Worm (Caenorhabditis elegans) whole organism, midembryonic: Measurements from ENCODE around the gene W09C2.9.

ENCODE experiments used
- T22C8.4 ChIP-seq: fragments of 200-800 bp; sonication (Bioruptor generic); IDR thresholded peaks from 2 replicates; pipeline ENCODE4 v1.3.6; 2022; ENCODE audit warnings: missing genetic modification characterization, missing compliant biosample characterization
- cog-1 ChIP-seq: sonication (generic microtip); optimal IDR thresholded peaks from 2 replicates; lab custom pipeline; 2016; ENCODE audit warnings: missing genetic modification characterization, missing compliant biosample characterization
- med-1 ChIP-seq: sonication (generic microtip); optimal IDR thresholded peaks from 2 replicates; lab custom pipeline; 2017; ENCODE audit warnings: missing genetic modification characterization, mild to moderate bottlenecking, missing compliant biosample characterization, antibody characterized with exemption, missing genetic modification reagents; ENCODE audit not compliant: insufficient read depth
- tab-1 ChIP-seq: fragments of 200-800 bp; sonication (Bioruptor generic); IDR thresholded peaks from 2 replicates; pipeline ENCODE4 v1.3.6; 2022; ENCODE audit warnings: missing genetic modification characterization, missing compliant biosample characterization
- ztf-29 ChIP-seq: fragments of 200-800 bp; sonication (Bioruptor generic); IDR thresholded peaks from 2 replicates; pipeline ENCODE4 v1.3.6; 2022; ENCODE audit warnings: missing genetic modification reagents, missing genetic modification characterization, missing compliant biosample characterization

DNA sequence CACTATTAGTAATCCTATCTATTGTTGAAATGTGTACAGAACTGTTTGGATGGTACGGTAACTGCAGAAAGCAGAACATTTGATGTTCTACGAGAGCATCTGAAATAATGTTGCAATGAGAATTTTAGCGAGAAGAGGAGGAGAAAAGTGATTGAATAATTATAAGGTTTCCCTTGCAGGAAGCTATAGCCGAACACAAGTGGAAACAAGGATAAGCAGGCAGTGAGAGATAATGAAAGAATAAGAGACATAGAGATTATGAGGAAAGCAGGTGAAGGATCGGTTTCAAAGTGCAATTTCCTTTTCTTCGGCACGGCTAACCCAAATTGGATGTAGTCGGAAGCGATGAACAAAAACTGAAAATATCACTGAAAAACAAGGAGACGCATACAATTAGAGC, 18.8 kb upstream of the W09C2.9 start, which contains the start of gene del-2:
- no peak for TF ChIP-seq tab-1 (GFP tag; lab: Robert Waterston, UW)
- no peak for TF ChIP-seq med-1 (GFP tag; lab: Kevin White, UChicago)
- TF ChIP-seq cog-1, result no peak
- no peak for TF ChIP-seq ztf-29 (GFP tag; lab: Robert Waterston, UW)
- TF ChIP-seq T22C8.4 (GFP tag; lab: Robert Waterston, UW), result no peak
